Worm (Caenorhabditis elegans) whole organism, L1 larva: ENCODE results near the gene C08D8.1.

Source experiments
- Y116A8C.19 ChIP-seq: sonication (generic microtip); optimal IDR thresholded peaks from 2 replicates; lab custom pipeline; 2016; ENCODE audit warnings: missing compliant biosample characterization, missing genetic modification characterization, borderline replicate concordance
- ama-1 ChIP-seq: fragments of 150-350 bp; optimal IDR thresholded peaks from 2 replicates; lab custom pipeline; 2014
- blmp-1 ChIP-seq: fragments of 150-350 bp; optimal IDR thresholded peaks from 2 replicates; lab custom pipeline; 2014; ENCODE audit warnings: missing biosample characterization, missing genetic modification characterization
- ces-1 ChIP-seq: fragments of 150-350 bp; optimal IDR thresholded peaks from 2 replicates; lab custom pipeline; 2014; ENCODE audit warnings: missing biosample characterization, missing genetic modification reagents, missing genetic modification characterization
- egl-13 ChIP-seq: sonication (generic microtip); optimal IDR thresholded peaks from 2 replicates; lab custom pipeline; 2016; ENCODE audit warnings: missing genotype, missing genetic modification reagents, missing genetic modification characterization, missing compliant biosample characterization
- elt-2 ChIP-seq: sonication (generic microtip); optimal IDR thresholded peaks from 2 replicates; lab custom pipeline; 2016; ENCODE audit warnings: missing genetic modification characterization, mild to moderate bottlenecking, inconsistent platforms, missing compliant biosample characterization, missing genetic modification reagents
- ets-5 ChIP-seq: fragments of 200-800 bp; sonication (Bioruptor generic); IDR thresholded peaks from 2 replicates; pipeline ENCODE4 v1.3.6; 2022; ENCODE audit warnings: missing genetic modification characterization, missing compliant biosample characterization
- hlh-4 ChIP-seq: sonication (generic microtip); optimal IDR thresholded peaks from 2 replicates; lab custom pipeline; 2016; ENCODE audit warnings: mild to moderate bottlenecking, missing genetic modification characterization, missing compliant biosample characterization
- lsy-2 ChIP-seq, 2 experiments: fragments of 150-350 bp; optimal IDR thresholded peaks; 2 replicates each; lab custom pipeline; 2014; ENCODE audit warnings: missing biosample characterization in 2 of 2, missing genetic modification characterization in 2 of 2
- mdl-1 ChIP-seq, 2 experiments: fragments of 150-350 bp; optimal IDR thresholded peaks; 2 replicates each; lab custom pipeline; 2014 to 2017; ENCODE audit warnings: missing biosample characterization in 2 of 2, missing genetic modification characterization in 2 of 2, inconsistent platforms in 1 of 2
- nhr-237 ChIP-seq: fragments of 150-350 bp; optimal IDR thresholded peaks from 2 replicates; lab custom pipeline; 2014; ENCODE audit warnings: missing biosample characterization, missing genetic modification characterization
- pqm-1 ChIP-seq: sonication (generic microtip); optimal IDR thresholded peaks from 3 replicates; lab custom pipeline; 2017; ENCODE audit warnings: missing biosample characterization, missing genetic modification characterization
- tbx-2 ChIP-seq: sonication (generic microtip); optimal IDR thresholded peaks from 2 replicates; lab custom pipeline; 2016; ENCODE audit warnings: missing genetic modification characterization, missing compliant biosample characterization
- ztf-11 ChIP-seq, 2 experiments: sonication (generic microtip); optimal IDR thresholded peaks; 2 replicates each; lab custom pipeline; 2016 to 2017; ENCODE audit warnings: missing genetic modification characterization in 2 of 2, missing biosample characterization in 1 of 2, missing compliant biosample characterization in 1 of 2

DNA sequence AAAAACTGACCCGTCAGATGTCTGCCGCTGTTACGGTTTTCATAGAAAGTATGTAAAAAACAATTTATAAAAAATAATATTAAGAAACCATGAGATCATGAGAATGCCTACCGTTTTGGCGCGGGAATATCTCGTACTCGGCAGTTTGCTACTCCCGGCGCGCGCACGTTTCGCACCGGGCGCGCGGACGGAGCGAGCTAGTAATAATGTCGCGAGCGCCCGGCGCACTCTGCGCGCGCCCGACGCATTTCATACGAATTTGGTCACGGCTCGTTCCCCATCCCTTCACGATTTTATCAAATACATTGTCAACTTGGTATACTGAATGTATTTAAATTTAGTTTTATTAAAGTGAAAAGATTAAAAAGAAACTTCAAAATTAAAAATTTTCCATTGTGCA is 19.7 kb upstream of the C08D8.1 start:
- no peak for TF ChIP-seq nhr-237 (tag; lab: Kevin White, UChicago)
- no peak for TF ChIP-seq ama-1 (lab: Kevin White, UChicago)
- TF ChIP-seq ets-5 (GFP tag; lab: Robert Waterston, UW): no peak
- TF ChIP-seq ces-1 (GFP tag; lab: Kevin White, UChicago): no peak
- no peak for TF ChIP-seq lsy-2 (tag; optimal IDR thresholded peaks at IDR 0.05; lab: Kevin White, UChicago)
- TF ChIP-seq mdl-1 (tag; optimal IDR thresholded peaks at IDR 0.05; lab: Kevin White, UChicago): no peak
- no peak for TF ChIP-seq egl-13 (tag; lab: Kevin White, UChicago)
- TF ChIP-seq pqm-1 (tag; lab: Kevin White, UChicago): no peak
- no peak for TF ChIP-seq Y116A8C.19
- no peak for TF ChIP-seq hlh-4
- TF ChIP-seq ztf-11 (tag; optimal IDR thresholded peaks at IDR 0.05; lab: Kevin White, UChicago): no peak
- TF ChIP-seq elt-2: no peak
- TF ChIP-seq tbx-2 (tag; lab: Kevin White, UChicago): no peak
- no peak for TF ChIP-seq blmp-1 (tag; lab: Kevin White, UChicago)
